Worm (Caenorhabditis elegans) whole organism, L4 larva: ENCODE data around the gene smf-2.
A peak's percentile ranks its signal among the peaks of the same experiment; 100 is the strongest.

Experiments
- F10B5.3 ChIP-seq: sonication (generic microtip); optimal IDR thresholded peaks from 2 replicates; lab custom pipeline; 2016; ENCODE audit warnings: mild to moderate bottlenecking, missing genetic modification characterization, missing compliant biosample characterization
- Y75B8A.6 ChIP-seq: fragments of 200-800 bp; sonication (Bioruptor generic); IDR thresholded peaks from 2 replicates; pipeline ENCODE4 v1.3.6; 2022; ENCODE audit warnings: missing genetic modification reagents, missing genetic modification characterization, missing compliant biosample characterization
- ZK546.5 ChIP-seq, 2 experiments: sonication (generic microtip); optimal IDR thresholded peaks; 2 replicates each; lab custom pipeline; 2017; ENCODE audit warnings: missing biosample characterization in 2 of 2, missing genetic modification characterization in 2 of 2
- aha-1 ChIP-seq: fragments of 150-350 bp; peaks from one replicate; lab custom pipeline; 2014; ENCODE audit warnings: missing biosample characterization, missing genetic modification characterization
- aly-2 ChIP-seq: sonication (generic microtip); optimal IDR thresholded peaks from 2 replicates; lab custom pipeline; 2018; ENCODE audit warnings: missing biosample characterization, missing genetic modification characterization
- ama-1 ChIP-seq: fragments of 150-350 bp; optimal IDR thresholded peaks from 2 replicates; lab custom pipeline; 2014; ENCODE audit warnings: inconsistent platforms, mixed read lengths
- arid-1 ChIP-seq: fragments of 200-800 bp; sonication (Bioruptor generic); conservative IDR thresholded peaks from 2 replicates; pipeline ENCODE4 v1.3.6; 2022; ENCODE audit warnings: missing genetic modification reagents, missing genetic modification characterization, missing compliant biosample characterization
- ceh-44 ChIP-seq: fragments of 200-800 bp; sonication (Bioruptor generic); IDR thresholded peaks from 2 replicates; pipeline ENCODE4 v1.3.6; 2022; ENCODE audit warnings: missing genetic modification reagents, missing genetic modification characterization, missing compliant biosample characterization
- ceh-62 ChIP-seq: sonication (generic microtip); optimal IDR thresholded peaks from 2 replicates; lab custom pipeline; 2017; ENCODE audit warnings: missing biosample characterization, missing genetic modification characterization
- ces-1 ChIP-seq: fragments of 150-350 bp; sonication (generic microtip); optimal IDR thresholded peaks from 4 replicates; lab custom pipeline; 2014; ENCODE audit warnings: missing biosample characterization, missing genetic modification reagents, missing genetic modification characterization
- daf-16 ChIP-seq, 3 experiments: sonication (generic microtip); optimal IDR thresholded peaks; 2 replicates each; lab custom pipeline; 2016 to 2017; ENCODE audit warnings: missing genetic modification characterization in 3 of 3, missing genetic modification reagents in 3 of 3, mild to moderate bottlenecking in 2 of 3, missing compliant biosample characterization in 2 of 3, missing biosample characterization in 1 of 3, moderate library complexity in 1 of 3
- dmd-6 ChIP-seq: fragments of 200-800 bp; sonication (Bioruptor generic); IDR thresholded peaks from 2 replicates; pipeline ENCODE4 v1.3.6; 2022; ENCODE audit warnings: missing genetic modification reagents, missing genetic modification characterization, missing compliant biosample characterization
- dmd-8 ChIP-seq: fragments of 200-800 bp; sonication (Bioruptor generic); IDR thresholded peaks from 2 replicates; pipeline ENCODE4 v1.3.6; 2022; ENCODE audit warnings: missing genetic modification characterization, missing compliant biosample characterization
- dmd-9 ChIP-seq: fragments of 200-800 bp; sonication (Bioruptor generic); IDR thresholded peaks from 2 replicates; pipeline ENCODE4 v1.3.6; 2022; ENCODE audit warnings: missing genetic modification reagents, missing genetic modification characterization, missing compliant biosample characterization
- dpl-1 ChIP-seq: fragments of 150-350 bp; optimal IDR thresholded peaks from 2 replicates; lab custom pipeline; 2014; ENCODE audit warnings: missing biosample characterization, missing genetic modification reagents, missing genetic modification characterization
- duxl-1 ChIP-seq: sonication (generic microtip); optimal IDR thresholded peaks from 2 replicates; lab custom pipeline; 2016; ENCODE audit warnings: mild to moderate bottlenecking, missing genetic modification characterization, moderate library complexity, missing compliant biosample characterization; ENCODE audit not compliant: poor library complexity
- dve-1 ChIP-seq: sonication (generic microtip); optimal IDR thresholded peaks from 2 replicates; lab custom pipeline; 2017; ENCODE audit warnings: antibody characterized with exemption, mild to moderate bottlenecking, missing genetic modification characterization, missing compliant biosample characterization; ENCODE audit not compliant: insufficient read depth
- egl-27 ChIP-seq: sonication (generic microtip); optimal IDR thresholded peaks from 3 replicates; lab custom pipeline; 2017; ENCODE audit warnings: missing biosample characterization, missing genetic modification reagents, missing genetic modification characterization
- hif-1 ChIP-seq, 2 experiments: sonication (generic microtip); optimal IDR thresholded peaks; 2 replicates each; lab custom pipeline; 2016 to 2017; ENCODE audit warnings: missing compliant biosample characterization in 2 of 2, missing genetic modification characterization in 2 of 2, missing genetic modification reagents in 2 of 2, missing genotype in 2 of 2, mild to moderate bottlenecking in 1 of 2
- hlh-11 ChIP-seq: fragments of 200-800 bp; sonication (Bioruptor generic); optimal IDR thresholded peaks from 2 replicates; lab custom pipeline; 2018; ENCODE audit warnings: mild to moderate bottlenecking, missing genetic modification characterization, missing compliant biosample characterization
- hlh-30 ChIP-seq: sonication (generic microtip); optimal IDR thresholded peaks from 2 replicates; lab custom pipeline; 2017; ENCODE audit warnings: antibody characterized with exemption, mild to moderate bottlenecking, missing genetic modification characterization, missing compliant biosample characterization; ENCODE audit not compliant: insufficient read depth
- jun-1 ChIP-seq: fragments of 150-350 bp; optimal IDR thresholded peaks from 2 replicates; lab custom pipeline; 2014; ENCODE audit warnings: missing biosample characterization, missing genetic modification reagents, missing genetic modification characterization
- lin-15B ChIP-seq: fragments of 150-350 bp; sonication (generic microtip); optimal IDR thresholded peaks from 3 replicates; lab custom pipeline; 2014; ENCODE audit warnings: missing biosample characterization, missing genetic modification characterization
- lsy-2 ChIP-seq, 2 experiments: fragments of 150-350 bp in 1 of 2; sonication (generic microtip) in 1 of 2; optimal IDR thresholded peaks; 2 replicates each; lab custom pipeline; 2014 to 2017; ENCODE audit warnings: missing biosample characterization in 2 of 2, missing genetic modification characterization in 2 of 2
- madf-9 ChIP-seq: fragments of 200-800 bp; sonication (Bioruptor generic); conservative IDR thresholded peaks from 2 replicates; pipeline ENCODE4 v1.3.6; 2022; ENCODE audit warnings: missing genetic modification reagents, missing genetic modification characterization, missing compliant biosample characterization
- mdl-1 ChIP-seq, 2 experiments: fragments of 150-350 bp in 1 of 2; sonication (generic microtip) in 1 of 2; optimal IDR thresholded peaks; 2 replicates each; lab custom pipeline; 2014 to 2017; ENCODE audit warnings: missing biosample characterization in 2 of 2, missing genetic modification characterization in 2 of 2
- mdt-29 ChIP-seq: fragments of 200-800 bp; sonication (Bioruptor generic); IDR thresholded peaks from 2 replicates; pipeline ENCODE4 v1.3.6; 2022; ENCODE audit warnings: missing genetic modification reagents, missing genetic modification characterization, missing compliant biosample characterization
- mep-1 ChIP-seq: fragments of 150-350 bp; sonication (generic microtip); optimal IDR thresholded peaks from 3 replicates; lab custom pipeline; 2014; ENCODE audit warnings: missing biosample characterization, missing genetic modification characterization
- mes-2 ChIP-seq: sonication (generic microtip); optimal IDR thresholded peaks from 2 replicates; lab custom pipeline; 2016; ENCODE audit warnings: missing genotype, mild to moderate bottlenecking, missing genetic modification characterization, missing compliant biosample characterization; ENCODE audit not compliant: poor library complexity, severe bottlenecking
- mxl-2 ChIP-seq: fragments of 200-800 bp; sonication (Bioruptor generic); conservative IDR thresholded peaks from 2 replicates; pipeline ENCODE4 v1.3.6; 2022; ENCODE audit warnings: missing genetic modification reagents, missing genetic modification characterization, missing compliant biosample characterization
- mxl-3 ChIP-seq: fragments of 200-800 bp; sonication (Bioruptor generic); optimal IDR thresholded peaks from 2 replicates; lab custom pipeline; 2018; ENCODE audit warnings: mild to moderate bottlenecking, missing genetic modification characterization, missing compliant biosample characterization
- nhr-10 ChIP-seq: fragments of 150-350 bp; optimal IDR thresholded peaks from 2 replicates; lab custom pipeline; 2014; ENCODE audit warnings: missing biosample characterization, missing genetic modification characterization
- nhr-11 ChIP-seq: fragments of 150-350 bp; optimal IDR thresholded peaks from 2 replicates; lab custom pipeline; 2014; ENCODE audit warnings: missing biosample characterization, missing genetic modification characterization
- nhr-111 ChIP-seq: fragments of 200-800 bp; sonication (Bioruptor generic); optimal IDR thresholded peaks from 2 replicates; lab custom pipeline; 2018; ENCODE audit warnings: mild to moderate bottlenecking, missing genetic modification characterization, missing compliant biosample characterization
- nhr-25 ChIP-seq: sonication (generic microtip); optimal IDR thresholded peaks from 2 replicates; lab custom pipeline; 2017; ENCODE audit warnings: missing genetic modification characterization, mild to moderate bottlenecking, missing compliant biosample characterization, antibody characterized with exemption, moderate library complexity, borderline replicate concordance; ENCODE audit not compliant: insufficient read depth
- nhr-28 ChIP-seq: fragments of 150-350 bp; optimal IDR thresholded peaks from 2 replicates; lab custom pipeline; 2014; ENCODE audit warnings: missing biosample characterization, missing genetic modification characterization
- nhr-48 ChIP-seq: sonication (generic microtip); optimal IDR thresholded peaks from 2 replicates; lab custom pipeline; 2016; ENCODE audit warnings: mild to moderate bottlenecking, missing genetic modification characterization, missing compliant biosample characterization
- nhr-76 ChIP-seq: fragments of 150-350 bp; optimal IDR thresholded peaks from 2 replicates; lab custom pipeline; 2014; ENCODE audit warnings: missing biosample characterization, missing genetic modification characterization
- nhr-77 ChIP-seq: fragments of 150-350 bp; optimal IDR thresholded peaks from 2 replicates; lab custom pipeline; 2014; ENCODE audit warnings: missing biosample characterization, missing genetic modification characterization
- pha-4 ChIP-seq, 2 experiments: fragments of 150-350 bp in 1 of 2; fragments of 200-800 bp in 1 of 2; sonication (Bioruptor generic) in 1 of 2; IDR thresholded peaks in 1 of 2; optimal IDR thresholded peaks in 1 of 2; 2 replicates each; pipeline versions ENCODE4 v1.3.6 to Lab custom; 2014 to 2022; ENCODE audit warnings: missing genetic modification characterization in 2 of 2, missing genetic modification reagents in 2 of 2, missing biosample characterization in 1 of 2, missing compliant biosample characterization in 1 of 2
- php-3 ChIP-seq: fragments of 200-800 bp; sonication (Bioruptor generic); IDR thresholded peaks from 2 replicates; pipeline ENCODE4 v1.3.6; 2022; ENCODE audit warnings: missing genetic modification reagents, missing genetic modification characterization, missing compliant biosample characterization
- set-16 ChIP-seq: fragments of 200-800 bp; sonication (Bioruptor generic); IDR thresholded peaks from 2 replicates; pipeline ENCODE4 v1.3.6; 2022; ENCODE audit warnings: missing genetic modification reagents, missing genetic modification characterization, missing compliant biosample characterization
- skn-1 ChIP-seq: fragments of 150-350 bp; optimal IDR thresholded peaks from 2 replicates; lab custom pipeline; 2014; ENCODE audit warnings: missing biosample characterization, missing genetic modification characterization
- snpc-4 ChIP-seq: fragments of 150-350 bp; optimal IDR thresholded peaks from 2 replicates; lab custom pipeline; 2014; ENCODE audit warnings: missing biosample characterization, missing genetic modification characterization
- spr-1 ChIP-seq: sonication (generic microtip); optimal IDR thresholded peaks from 2 replicates; lab custom pipeline; 2016; ENCODE audit warnings: mild to moderate bottlenecking, missing genetic modification characterization, missing compliant biosample characterization
- spr-3 ChIP-seq: fragments of 200-800 bp; sonication (Bioruptor generic); optimal IDR thresholded peaks from 2 replicates; lab custom pipeline; 2018; ENCODE audit warnings: mild to moderate bottlenecking, missing genetic modification characterization, missing compliant biosample characterization
- unc-39 ChIP-seq: sonication (generic microtip); optimal IDR thresholded peaks from 2 replicates; lab custom pipeline; 2017; ENCODE audit warnings: missing biosample characterization, missing genetic modification characterization
- unc-62 ChIP-seq, 3 experiments: fragments of 150-350 bp in 1 of 3; sonication (generic microtip); optimal IDR thresholded peaks in 2 of 3; peaks in 1 of 3; 1 replicate in 1 of 3; 2 replicates in 2 of 3; lab custom pipeline; 2014 to 2017; ENCODE audit warnings: missing biosample characterization in 3 of 3, missing genetic modification characterization in 3 of 3, missing genetic modification reagents in 3 of 3, missing genotype in 1 of 3
- ztf-7 ChIP-seq: fragments of 150-350 bp; optimal IDR thresholded peaks from 2 replicates; lab custom pipeline; 2014; ENCODE audit warnings: missing biosample characterization, missing genetic modification characterization

Gene smf-2

DNA sequence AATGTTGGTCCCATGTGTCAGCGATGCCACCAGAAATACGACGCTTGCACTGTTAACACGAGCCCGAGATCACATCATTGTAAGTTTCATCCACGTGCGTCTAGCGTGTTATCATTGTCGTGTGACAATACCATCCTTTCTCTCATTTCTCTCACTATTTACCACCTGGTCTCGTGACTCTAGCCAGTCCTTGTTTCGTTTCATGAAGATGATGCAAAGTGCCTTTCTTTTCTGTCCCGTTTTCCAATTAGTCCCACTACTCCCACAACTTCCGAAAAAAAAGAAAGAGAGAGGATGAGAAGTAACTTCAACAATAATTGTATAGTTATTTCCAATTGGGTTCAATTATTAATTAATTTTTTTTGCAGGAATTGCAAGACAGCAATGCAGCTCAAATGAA, 24.4 kb upstream of the smf-2 start:
- TF ChIP-seq dpl-1 (GFP tag; lab: Kevin White, UChicago): peak; percentile 23
- TF ChIP-seq mdt-29: 0 out of 2 replicates have a peak, but pooled peaks have one; percentile 4
- no peak for TF ChIP-seq aly-2 (tag; lab: Kevin White, UChicago)
- TF ChIP-seq nhr-77 (tag; lab: Kevin White, UChicago): peak; percentile 39
- peak; percentile 4; the same call in 1 of the 2 replicates for TF ChIP-seq Y75B8A.6 (GFP tag; lab: Robert Waterston, UW)
- TF ChIP-seq ceh-44 (GFP tag; lab: Robert Waterston, UW): no peak
- no peak for TF ChIP-seq unc-39 (tag; lab: Kevin White, UChicago)
- peak; percentile 17 for TF ChIP-seq aha-1 (tag; lab: Kevin White, UChicago)
- no peak for TF ChIP-seq hif-1 (tag; optimal IDR thresholded peaks at IDR 0.05; lab: Kevin White, UChicago)
- peak; percentile 89 for TF ChIP-seq nhr-10 (tag; lab: Kevin White, UChicago)
- peak; percentile 23 for TF ChIP-seq jun-1 (tag; lab: Kevin White, UChicago)
- TF ChIP-seq pha-4 (GFP tag; IDR thresholded peaks at IDR 0.05; lab: Robert Waterston, UW): 0 out of 2 replicates have a peak, but pooled peaks have one; percentile 34
- no peak for TF ChIP-seq pha-4 (tag; optimal IDR thresholded peaks at IDR 0.05; lab: Kevin White, UChicago)
- TF ChIP-seq spr-3 (GFP tag; lab: Kevin White, UChicago): no peak
- peak; percentile 43 to 67 for TF ChIP-seq lsy-2 (tag; optimal IDR thresholded peaks at IDR 0.05; lab: Kevin White, UChicago)
- no peak for TF ChIP-seq snpc-4 (tag; lab: Kevin White, UChicago)
- TF ChIP-seq mdl-1 (tag; optimal IDR thresholded peaks at IDR 0.05; lab: Kevin White, UChicago): peak in 1 of 2 experiments; percentile 100
- TF ChIP-seq F10B5.3 (tag; lab: Kevin White, UChicago): no peak
- TF ChIP-seq mes-2: peak; percentile 32
- TF ChIP-seq dve-1 (tag; lab: Kevin White, UChicago): peak; percentile 82
- no peak for TF ChIP-seq ces-1 (GFP tag; lab: Kevin White, UChicago)
- TF ChIP-seq nhr-11: peak; percentile 72
- TF ChIP-seq spr-1 (tag; lab: Kevin White, UChicago): no peak
- TF ChIP-seq ama-1 (lab: Kevin White, UChicago): no peak
- no peak for TF ChIP-seq skn-1
- TF ChIP-seq nhr-48 (tag; lab: Kevin White, UChicago): peak; percentile 31
- TF ChIP-seq nhr-76: peak; percentile 59
- TF ChIP-seq madf-9 (GFP tag; lab: Robert Waterston, UW): no peak
- TF ChIP-seq arid-1 (GFP tag; lab: Robert Waterston, UW): no peak
- TF ChIP-seq lin-15B (tag; lab: Kevin White, UChicago): no peak
- TF ChIP-seq ZK546.5 (tag; optimal IDR thresholded peaks at IDR 0.05; lab: Kevin White, UChicago): no peak
- no peak for TF ChIP-seq egl-27 (tag; lab: Kevin White, UChicago)
- TF ChIP-seq unc-62 (GFP tag; optimal IDR thresholded peaks at IDR 0.05 in 1 of 2; lab: Kevin White, UChicago): peak in 1 of 2 experiments; percentile 98
- no peak for TF ChIP-seq unc-62 (tag; optimal IDR thresholded peaks at IDR 0.05; lab: Kevin White, UChicago)
- TF ChIP-seq ztf-7 (tag; lab: Kevin White, UChicago): no peak
- peak; percentile 65 for TF ChIP-seq mep-1 (tag; lab: Kevin White, UChicago)
- no peak for TF ChIP-seq dmd-9 (GFP tag; lab: Robert Waterston, UW)
- TF ChIP-seq hlh-30 (tag; lab: Kevin White, UChicago): peak; percentile 86
- TF ChIP-seq nhr-111 (GFP tag; lab: Kevin White, UChicago): no peak
- TF ChIP-seq nhr-25 (tag; lab: Kevin White, UChicago): no peak
- TF ChIP-seq dmd-6: peak; percentile 91
- peak; percentile 80 for TF ChIP-seq mxl-3
- TF ChIP-seq hlh-11: peak; percentile 82
- no peak for TF ChIP-seq daf-16 (GFP tag; optimal IDR thresholded peaks at IDR 0.05; lab: Kevin White, UChicago)
- peak; percentile 69 for TF ChIP-seq daf-16 (tag; optimal IDR thresholded peaks at IDR 0.05; lab: Kevin White, UChicago)
- TF ChIP-seq mxl-2 (GFP tag; lab: Robert Waterston, UW): peak; percentile 95
- no peak for TF ChIP-seq dmd-8 (GFP tag; lab: Robert Waterston, UW)
- peak; percentile 27; the same call in 1 of the 2 replicates for TF ChIP-seq php-3 (GFP tag; lab: Robert Waterston, UW)
- peak; percentile 24 for TF ChIP-seq duxl-1 (tag; lab: Kevin White, UChicago)
- TF ChIP-seq set-16 (GFP tag; lab: Robert Waterston, UW): no peak
- peak; percentile 80 for TF ChIP-seq nhr-28
- TF ChIP-seq ceh-62 (tag; lab: Kevin White, UChicago): no peak
